Worm (Caenorhabditis elegans): ENCODE measurements around the gene Y71H2AM.25.
"Not testable (repeated sequence)": the region's sequence is repeated elsewhere in the genome, so short reads cannot be mapped to it uniquely, and the experiment has no call there.

Y71H2AM.25 gene

DNA sequence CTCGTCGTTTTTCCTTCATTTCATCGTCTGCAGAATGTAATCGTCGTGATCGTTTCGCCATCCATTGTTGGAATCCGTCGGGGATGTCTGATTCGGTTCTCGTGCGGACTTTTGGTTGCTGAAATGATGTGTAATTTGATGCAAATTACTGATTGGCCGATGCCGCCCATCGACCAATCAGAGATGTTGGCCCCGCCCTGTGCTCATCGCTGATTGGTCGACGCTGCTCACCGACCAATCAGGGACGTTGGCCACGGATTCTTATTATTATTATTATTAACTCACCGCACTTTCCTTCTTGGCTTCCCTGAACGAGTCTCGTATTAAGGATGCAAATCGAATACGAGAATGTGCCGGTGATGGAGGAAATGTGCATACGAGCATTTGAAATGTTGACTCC, 8.2 kb upstream of the Y71H2AM.25 start:
- TF ChIP-seq hrde-1 (tag; optimal IDR thresholded peaks at IDR 0.05; ENCODE audit: borderline replicate concordance) (no peak), nfyb-1 (GFP tag; IDR thresholded peaks at IDR 0.05) (0 out of 2 replicates have a peak, but pooled peaks have one; percentile 13), ztf-6 (GFP tag; IDR thresholded peaks at IDR 0.05) (no peak), zfh-2 (GFP tag; conservative IDR thresholded peaks at IDR 0.05) (0 out of 2 replicates have a peak, but pooled peaks have one; percentile 9), B0336.3 (GFP tag; IDR thresholded peaks at IDR 0.05) (no peak)

DNA sequence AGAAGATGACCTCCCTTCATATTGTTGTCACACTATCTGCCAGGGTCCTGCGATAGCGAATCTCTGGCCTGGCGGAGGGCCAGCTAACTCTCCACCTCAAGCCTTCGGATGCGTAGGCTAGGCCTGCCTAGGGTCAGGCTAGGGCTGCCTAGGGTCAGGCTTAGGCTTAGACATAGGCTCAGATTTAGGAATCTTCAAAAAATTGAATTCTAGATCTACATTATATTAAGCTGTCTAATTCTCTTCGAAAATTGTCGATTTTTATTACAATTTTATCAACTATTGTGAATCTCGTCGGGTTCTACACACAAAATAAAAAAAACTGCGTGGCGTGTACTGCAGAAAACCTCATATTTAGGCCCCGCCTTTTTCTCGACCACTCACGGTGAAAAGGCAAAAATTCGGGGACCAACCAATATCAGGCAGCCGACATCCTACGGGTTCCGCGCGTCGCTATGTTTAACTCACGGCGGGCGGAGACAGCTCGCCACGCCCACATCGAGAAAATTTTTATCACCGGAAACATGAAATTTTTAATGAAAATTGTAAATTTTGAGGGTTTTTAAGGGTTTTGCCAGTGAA, 6.7 kb upstream of the Y71H2AM.25 start:
- peak; percentile 40; the same call in 1 of the 2 replicates for TF ChIP-seq B0336.3 (GFP tag; IDR thresholded peaks at IDR 0.05)
- TF ChIP-seq dpff-1 (tag; optimal IDR thresholded peaks at IDR 0.05), result no peak
- TF ChIP-seq madf-6 (GFP tag; IDR thresholded peaks at IDR 0.05), result peak; percentile 55
- TF ChIP-seq lin-26 (GFP tag; IDR thresholded peaks at IDR 0.05), result peak; percentile 67; the same call in 1 of the 2 replicates
- TF ChIP-seq zim-3 (tag; optimal IDR thresholded peaks at IDR 0.05), result no peak
- TF ChIP-seq mxl-1 (tag; optimal IDR thresholded peaks at IDR 0.05), result peak; percentile 13
- TF ChIP-seq xnd-1 (tag; optimal IDR thresholded peaks at IDR 0.05), result peak; percentile 26
- peak; percentile 46; the same call in 1 of the 2 replicates for TF ChIP-seq zfh-2 (GFP tag; conservative IDR thresholded peaks at IDR 0.05)
- no peak for TF ChIP-seq nhr-120 (GFP tag; IDR thresholded peaks at IDR 0.05)
- no peak for TF ChIP-seq dpl-1 (GFP tag; optimal IDR thresholded peaks at IDR 0.05)
- peak; percentile 70 for TF ChIP-seq dox-1 (GFP tag; IDR thresholded peaks at IDR 0.05)
- TF ChIP-seq hmg-1.2 (GFP tag; IDR thresholded peaks at IDR 0.05), result peak; percentile 76
- TF ChIP-seq pbrm-1 (GFP tag; IDR thresholded peaks at IDR 0.05), result peak; percentile 54
- peak; percentile 23 for TF ChIP-seq tbp1 (GFP tag; optimal IDR thresholded peaks at IDR 0.05)
- peak; percentile 50; the same call in 1 of the 2 replicates for TF ChIP-seq ekl-4 (GFP tag; IDR thresholded peaks at IDR 0.05)
- 0 out of 2 replicates have a peak, but pooled peaks have one; percentile 25 for TF ChIP-seq Y56A3A.18 (GFP tag; IDR thresholded peaks at IDR 0.05)
- TF ChIP-seq D2030.7 (GFP tag; IDR thresholded peaks at IDR 0.05), result peak; percentile 57
- peak; percentile 73 for TF ChIP-seq snpc-4 (GFP tag; optimal IDR thresholded peaks at IDR 0.05)
- peak in 3 of 4 experiments; percentile 54 to 91 (median 90) for TF ChIP-seq snpc-4 (tag; optimal IDR thresholded peaks at IDR 0.05)
- 0 out of 2 replicates have a peak, but pooled peaks have one; percentile 53 for TF ChIP-seq aptf-2 (GFP tag; conservative IDR thresholded peaks at IDR 0.05)
- TF ChIP-seq ztf-25 (GFP tag; IDR thresholded peaks at IDR 0.05), result no peak
- no peak for TF ChIP-seq K12H6.12 (tag; optimal IDR thresholded peaks at IDR 0.05)
- TF ChIP-seq snpc-1.1 (tag; optimal IDR thresholded peaks at IDR 0.05; ENCODE audit: insufficient read depth), result peak; percentile 61
- TF ChIP-seq attf-6 (GFP tag; IDR thresholded peaks at IDR 0.05), result peak; percentile 73; the same call in 1 of the 2 replicates
- 0 out of 2 replicates have a peak, but pooled peaks have one; percentile 75 for TF ChIP-seq ceh-58 (GFP tag; IDR thresholded peaks at IDR 0.05)
- peak; percentile 40 for TF ChIP-seq lsl-1 (GFP tag; optimal IDR thresholded peaks at IDR 0.05)

DNA sequence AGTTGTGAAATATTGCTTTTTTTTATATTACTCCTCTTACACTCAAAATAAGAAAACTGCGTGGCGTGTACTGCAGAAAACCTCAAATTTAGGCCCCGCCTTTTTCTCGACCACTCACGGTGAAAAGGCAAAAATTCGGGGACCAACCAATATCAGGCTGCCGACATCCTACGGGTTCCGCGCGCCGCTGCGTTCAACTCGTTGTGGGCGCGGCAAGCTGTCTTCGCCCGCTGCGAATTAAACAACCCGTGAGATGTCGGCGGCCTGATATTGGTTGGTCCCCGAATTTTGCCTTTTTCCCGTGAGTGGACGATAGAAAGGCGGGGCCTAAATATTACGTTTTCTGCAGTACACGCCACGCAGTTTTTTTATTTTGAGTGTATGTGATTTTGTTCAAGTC, 4.8 kb upstream of the Y71H2AM.25 start:
- not testable (repeated sequence) for TF ChIP-seq snpc-4 (GFP tag; optimal IDR thresholded peaks at IDR 0.05)
- peak in 1 of 4 experiments; percentile 78 for TF ChIP-seq snpc-4 (tag; optimal IDR thresholded peaks at IDR 0.05)

DNA sequence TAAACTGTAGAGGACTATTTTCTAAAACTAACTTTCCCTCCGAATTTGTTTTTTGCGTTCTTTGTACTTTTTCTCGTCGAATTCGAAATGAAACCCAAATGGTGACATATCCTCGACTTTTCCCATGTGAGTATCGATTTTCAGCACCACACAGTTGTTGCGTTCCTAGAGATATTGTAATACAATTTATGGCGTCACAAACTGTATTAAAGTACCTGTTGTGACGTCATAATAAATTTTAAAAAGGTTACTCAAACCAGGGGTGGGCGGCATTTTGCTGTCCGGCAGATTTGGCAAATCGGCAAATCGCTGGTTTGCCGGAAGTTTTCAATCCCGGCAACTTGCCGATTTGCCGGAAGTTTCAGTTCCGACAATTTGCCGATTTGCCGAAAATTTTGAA, 1.5 kb upstream of the Y71H2AM.25 start:
- no peak for TF ChIP-seq nhr-27 (tag; optimal IDR thresholded peaks at IDR 0.05)
- no peak for TF ChIP-seq ceh-58 (GFP tag; IDR thresholded peaks at IDR 0.05)
- no peak for TF ChIP-seq lin-26 (GFP tag; IDR thresholded peaks at IDR 0.05)
- no peak for TF ChIP-seq efl-1 (GFP tag; optimal IDR thresholded peaks at IDR 0.05)

DNA sequence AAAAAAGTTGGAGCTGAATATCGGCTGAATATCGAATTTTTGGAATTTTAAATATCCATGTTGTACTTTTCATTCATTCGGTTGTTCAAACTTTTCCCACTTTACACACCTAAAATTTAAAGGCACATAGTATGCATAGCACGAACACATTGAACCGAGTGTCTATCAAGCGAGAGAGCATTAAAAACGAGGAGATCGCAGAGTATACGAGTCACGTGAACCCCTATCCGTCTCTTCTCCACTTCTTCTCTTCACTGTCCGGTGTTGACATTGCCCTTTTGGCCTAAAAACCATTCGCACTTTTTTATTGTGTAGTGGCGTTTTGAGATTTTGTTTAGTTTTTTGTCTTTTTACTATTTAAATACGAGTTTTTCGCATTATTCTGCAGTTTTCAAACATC, 2.2 kb downstream of the Y71H2AM.25 start:
- peak; percentile 75 for TF ChIP-seq hmg-1.2 (GFP tag; IDR thresholded peaks at IDR 0.05)
- peak in 1 of 3 experiments; percentile 35 for TF ChIP-seq lin-35 (GFP tag; optimal IDR thresholded peaks at IDR 0.05)
- peak; percentile 44 for TF ChIP-seq lin-54 (GFP tag; optimal IDR thresholded peaks at IDR 0.05)
- peak; percentile 65 for TF ChIP-seq mcd-1 (GFP tag; IDR thresholded peaks at IDR 0.05)
- TF ChIP-seq nhr-80 (tag; optimal IDR thresholded peaks at IDR 0.05), result peak; percentile 50
- TF ChIP-seq cebp-1 (GFP tag; IDR thresholded peaks at IDR 0.05), result no peak
- TF ChIP-seq cebp-1 (tag; optimal IDR thresholded peaks at IDR 0.05), result peak; percentile 5
- no peak for TF ChIP-seq him-1 (tag; optimal IDR thresholded peaks at IDR 0.05)
- peak; percentile 84 for TF ChIP-seq pha-4 (tag; optimal IDR thresholded peaks at IDR 0.05)
- TF ChIP-seq ztf-3 (GFP tag; optimal IDR thresholded peaks at IDR 0.05), result no peak
- TF ChIP-seq nfyb-1 (GFP tag; IDR thresholded peaks at IDR 0.05), result no peak
- peak; percentile 23 for TF ChIP-seq attf-5 (GFP tag; optimal IDR thresholded peaks at IDR 0.05)

Data from whole organism, young adult.